Worm (Caenorhabditis elegans): ENCODE data around the gene R10E4.1.

DNA sequence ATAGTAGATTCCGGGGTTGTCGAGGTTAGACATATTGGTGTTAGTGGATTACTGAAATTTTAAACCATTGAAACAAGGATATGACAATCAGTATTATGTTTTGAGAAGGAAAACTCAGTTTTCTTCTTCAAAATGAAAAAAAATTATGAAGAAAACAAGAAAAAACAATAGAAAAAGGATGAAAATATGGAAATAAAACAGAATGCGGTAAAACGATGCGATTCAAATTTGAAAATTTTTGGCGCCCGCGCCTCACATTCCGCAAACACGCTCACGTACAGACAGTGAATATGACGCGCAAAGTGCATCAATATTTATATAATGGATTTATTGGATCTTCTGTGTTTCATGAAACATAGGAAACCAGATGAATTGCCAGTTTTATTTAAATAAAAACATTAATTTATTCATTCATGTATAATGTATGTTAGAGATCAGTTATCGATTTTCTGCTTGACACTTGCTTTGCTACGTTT, 21.7 kb downstream of the R10E4.1 start, which contains the start of gene mcm-5:
- TF ChIP-seq him-1 (tag; optimal IDR thresholded peaks at IDR 0.05) (no peak), dao-5 (tag; optimal IDR thresholded peaks at IDR 0.05) (no peak)
